Fruit fly (Drosophila melanogaster) whole organism, adult: ENCODE measurements around the gene CG7379.

ENCODE experiments used
- CG11617 ChIP-seq: fragments of 200-800 bp; sonication (Bioruptor generic); optimal IDR thresholded peaks from 2 replicates; lab custom pipeline; 2017; ENCODE audit warnings: mild to moderate bottlenecking, missing biosample characterization, missing genetic modification reagents, missing genetic modification characterization
- CG14711 ChIP-seq: fragments of 200-800 bp; sonication (Bioruptor generic); optimal IDR thresholded peaks from 2 replicates; lab custom pipeline; 2018; ENCODE audit warnings: missing biosample characterization, mild to moderate bottlenecking, missing genetic modification characterization, moderate library complexity
- CG7045 ChIP-seq: fragments of 200-800 bp; sonication (Bioruptor generic); optimal IDR thresholded peaks from 2 replicates; lab custom pipeline; 2017; ENCODE audit warnings: missing biosample characterization, mild to moderate bottlenecking, missing genetic modification characterization
- CG7101 ChIP-seq: fragments of 200-800 bp; sonication (Bioruptor generic); optimal IDR thresholded peaks from 2 replicates; lab custom pipeline; 2018; ENCODE audit warnings: missing biosample characterization, mild to moderate bottlenecking, missing genetic modification characterization, moderate library complexity
- Crg-1 ChIP-seq: fragments of 200-800 bp; sonication (Bioruptor generic); optimal IDR thresholded peaks from 2 replicates; lab custom pipeline; 2016; ENCODE audit warnings: missing biosample characterization, missing genetic modification characterization
- Hr96 ChIP-seq: fragments of 200-800 bp; sonication (Bioruptor generic); optimal IDR thresholded peaks from 2 replicates; lab custom pipeline; 2016; ENCODE audit warnings: missing biosample characterization, missing genetic modification characterization
- Mnt ChIP-seq: fragments of 200-800 bp; sonication (Bioruptor generic); optimal IDR thresholded peaks from 2 replicates; lab custom pipeline; 2016; ENCODE audit warnings: missing biosample characterization, mild to moderate bottlenecking, missing genetic modification characterization
- cic ChIP-seq: fragments of 200-800 bp; sonication (Bioruptor generic); optimal IDR thresholded peaks from 2 replicates; lab custom pipeline; 2017; ENCODE audit warnings: missing biosample characterization, mild to moderate bottlenecking, missing genetic modification characterization, moderate library complexity
- cnc ChIP-seq, 2 experiments: fragments of >200 bp; optimal IDR thresholded peaks; 2 replicates each; lab custom pipeline; 2017
- kay ChIP-seq: fragments of 200-800 bp; sonication (Bioruptor generic); peaks from one replicate; lab custom pipeline; 2016; ENCODE audit warnings: missing biosample characterization, missing genetic modification characterization, borderline replicate concordance
- ovo ChIP-seq: fragments of 200-800 bp; sonication (Bioruptor generic); optimal IDR thresholded peaks from 2 replicates; lab custom pipeline; 2016; ENCODE audit warnings: missing biosample characterization, missing genetic modification characterization
- pad ChIP-seq: fragments of 200-800 bp; sonication (Bioruptor generic); optimal IDR thresholded peaks from 3 replicates; lab custom pipeline; 2017; ENCODE audit warnings: missing biosample characterization, missing genetic modification characterization, mild to moderate bottlenecking, moderate library complexity, missing genetic modification reagents
- toe ChIP-seq: fragments of 200-800 bp; sonication (Bioruptor generic); optimal IDR thresholded peaks from 2 replicates; lab custom pipeline; 2016; ENCODE audit warnings: missing biosample characterization, missing genetic modification characterization

dm6 chr3R:17758905-17759304 is 39.2 kb downstream of the CG7379 start:
- TF ChIP-seq CG7045 (GFP tag; lab: Kevin White, UChicago) = no peak
- TF ChIP-seq Mnt (GFP tag; lab: Kevin White, UChicago) = peak; percentile 50
- peak; percentile 42 for TF ChIP-seq cic (GFP tag; lab: Kevin White, UChicago)
- no peak for TF ChIP-seq cnc (optimal IDR thresholded peaks at IDR 0.05; lab: Kevin White, UChicago)
- TF ChIP-seq Hr96 (GFP tag; lab: Kevin White, UChicago) = no peak
- peak; percentile 72 for TF ChIP-seq kay
- TF ChIP-seq toe (GFP tag; lab: Kevin White, UChicago) = no peak
- TF ChIP-seq Crg-1 (GFP tag; lab: Kevin White, UChicago) = no peak
- no peak for TF ChIP-seq CG14711 (tag; lab: Kevin White, UChicago)
- no peak for TF ChIP-seq pad (GFP tag; lab: Kevin White, UChicago)
- no peak for TF ChIP-seq CG11617
- peak; percentile 24 for TF ChIP-seq ovo (GFP tag; lab: Kevin White, UChicago)
- peak; percentile 4 for TF ChIP-seq CG7101 (tag; lab: Kevin White, UChicago)
